Fruit fly (Drosophila melanogaster) S2 (cell line): Measurements from ENCODE around the gene CG14324.

Experiments
- CG8478 ChIP-seq: fragments of >200 bp; optimal IDR thresholded peaks from 2 replicates; lab custom pipeline; 2018
- CTCF ChIP-seq, 2 experiments: fragments of >200 bp; optimal IDR thresholded peaks; 2 replicates each; lab custom pipeline; 2018

CG14324 gene

dm6 chr3R:17609059-17609458 lies 9.5 kb downstream of the CG14324 start, which contains the start of gene CG14329:
TSS of gene CG14329 (plus strand) at chr3R:17609359.
- TF ChIP-seq CTCF (optimal IDR thresholded peaks at IDR 0.05; lab: Kevin White, UChicago): no peak
- TF ChIP-seq CG8478 (lab: Kevin White, UChicago): no peak

- TF ChIP-seq CTCF (optimal IDR thresholded peaks at IDR 0.05; lab: Kevin White, UChicago) (no peak), CG8478 (lab: Kevin White, UChicago) (no peak)
Observed at dm6 chr3R:17605872-17606271, 12.7 kb downstream of the CG14324 start, which contains the start of gene sll. TSS of gene sll (plus strand) at chr3R:17606106.

dm6 chr3R:17604880-17605667 lies 13.5 kb downstream of the CG14324 start:
- no peak for TF ChIP-seq CTCF (optimal IDR thresholded peaks at IDR 0.05; lab: Kevin White, UChicago)
- TF ChIP-seq CG8478 (lab: Kevin White, UChicago): no peak

dm6 chr3R:17604198-17604879 lies 14.3 kb downstream of the CG14324 start:
- TF ChIP-seq CG8478 (lab: Kevin White, UChicago) (no peak), CTCF (optimal IDR thresholded peaks at IDR 0.05; lab: Kevin White, UChicago) (no peak)

- TF ChIP-seq CG8478 (lab: Kevin White, UChicago) (no peak), CTCF (optimal IDR thresholded peaks at IDR 0.05; lab: Kevin White, UChicago) (peak in 1 of 2 experiments; percentile 23)
Observed at dm6 chr3R:17603717-17604116, 14.9 kb downstream of the CG14324 start.

dm6 chr3R:17602974-17603373 lies 15.6 kb downstream of the CG14324 start:
- TF ChIP-seq CG8478 (lab: Kevin White, UChicago) (no peak), CTCF (optimal IDR thresholded peaks at IDR 0.05; lab: Kevin White, UChicago) (no peak)

- TF ChIP-seq CG8478 (lab: Kevin White, UChicago): no peak
- TF ChIP-seq CTCF (optimal IDR thresholded peaks at IDR 0.05; lab: Kevin White, UChicago): no peak
Observed at dm6 chr3R:17601866-17602265, 16.7 kb downstream of the CG14324 start.

dm6 chr3R:17599695-17600094 lies 18.9 kb downstream of the CG14324 start:
- TF ChIP-seq CTCF (optimal IDR thresholded peaks at IDR 0.05; lab: Kevin White, UChicago) (no peak), CG8478 (lab: Kevin White, UChicago) (no peak)

dm6 chr3R:17596236-17596635 lies 22.4 kb downstream of the CG14324 start, which contains the start of gene CG7606:
TSS of gene CG7606 (plus strand) at chr3R:17596536.
- TF ChIP-seq CTCF (optimal IDR thresholded peaks at IDR 0.05; lab: Kevin White, UChicago) (no peak), CG8478 (lab: Kevin White, UChicago) (no peak)

- no peak for TF ChIP-seq CTCF (optimal IDR thresholded peaks at IDR 0.05; lab: Kevin White, UChicago)
Observed at dm6 chr3R:17595084-17595483, 23.5 kb downstream of the CG14324 start, which contains the start of gene Sgs5. TSS of gene Sgs5 (plus strand) at chr3R:17595362.

dm6 chr3R:17594086-17594485 lies 24.5 kb downstream of the CG14324 start, which contains the start of gene Sgs5bis:
TSS of gene Sgs5bis (plus strand) at chr3R:17594386.
- TF ChIP-seq CG8478 (lab: Kevin White, UChicago) (no peak), CTCF (optimal IDR thresholded peaks at IDR 0.05; lab: Kevin White, UChicago) (no peak)

dm6 chr3R:17593470-17593869 lies 25.1 kb downstream of the CG14324 start:
- TF ChIP-seq CTCF (optimal IDR thresholded peaks at IDR 0.05; lab: Kevin White, UChicago): no peak
- no peak for TF ChIP-seq CG8478 (lab: Kevin White, UChicago)

dm6 chr3R:17591831-17592230 lies 26.8 kb downstream of the CG14324 start:
- TF ChIP-seq CG8478 (lab: Kevin White, UChicago) (no peak), CTCF (optimal IDR thresholded peaks at IDR 0.05; lab: Kevin White, UChicago) (no peak)

- TF ChIP-seq CG8478 (lab: Kevin White, UChicago) (no peak), CTCF (optimal IDR thresholded peaks at IDR 0.05; lab: Kevin White, UChicago) (no peak)
Observed at dm6 chr3R:17588805-17589204, 29.8 kb downstream of the CG14324 start.
